5 worm cellular contexts compared by ENCODE assay signal in the genomic region with DNA sequence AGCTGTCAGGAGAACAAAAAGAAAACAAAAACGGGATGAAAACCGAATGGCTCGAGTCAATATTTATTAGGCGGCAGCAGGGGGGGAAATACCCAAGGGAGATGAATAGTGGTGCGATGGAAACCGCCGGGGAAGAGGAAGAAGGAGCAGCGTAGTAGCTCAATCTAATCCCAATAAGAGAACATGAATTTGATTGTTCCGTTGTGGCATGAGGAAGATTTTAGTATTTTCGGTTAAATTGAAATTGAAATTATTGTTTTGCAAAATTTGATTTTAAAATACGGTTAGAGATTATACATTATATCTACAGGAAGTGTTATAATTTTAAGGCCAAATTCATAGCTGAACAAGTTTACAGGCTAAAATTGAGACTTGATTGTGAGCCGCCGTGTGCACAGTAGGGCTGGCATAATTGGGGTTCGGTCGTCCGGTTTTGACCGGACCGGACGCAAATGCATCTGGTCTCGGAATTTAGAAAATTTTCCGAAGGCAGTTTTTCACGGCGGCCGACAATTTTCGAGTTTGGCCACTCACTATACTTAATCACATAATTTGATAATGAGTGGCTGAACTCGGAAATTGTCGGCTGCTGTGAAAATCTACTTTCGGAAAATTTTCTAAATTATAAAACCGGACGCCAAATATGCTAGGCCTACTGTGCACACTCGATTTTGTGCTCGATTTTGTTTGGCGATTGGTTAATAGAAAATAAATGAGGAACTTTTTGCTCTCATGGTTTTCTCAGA.
A peak's percentile ranks its signal among the peaks of the same experiment; 100 is the strongest.
TF ChIP-seq lines count a peak whose summit lies in the region.

No protein-coding gene starts in this region.

TF ChIP-seq in whole organism, L1 larva, 84 proteins besides CTCF, POLR2A, EP300 and RAD21:
- TF ChIP-seq efl-1 (optimal IDR thresholded peaks at IDR 0.05; lab: Kevin White, UChicago): no peak
- TF ChIP-seq efl-1 (GFP tag; optimal IDR thresholded peaks at IDR 0.05 in 1 of 2; lab: Kevin White, UChicago): no peak
- no peak for TF ChIP-seq elt-3 (tag; optimal IDR thresholded peaks at IDR 0.05; lab: Kevin White, UChicago)
- TF ChIP-seq lin-14 (GFP tag; optimal IDR thresholded peaks at IDR 0.05; lab: Kevin White, UChicago): peak; percentile 40
- TF ChIP-seq sptf-1 (tag; optimal IDR thresholded peaks at IDR 0.05; lab: Kevin White, UChicago): no peak
- no peak for TF ChIP-seq unc-98 (GFP tag; IDR thresholded peaks at IDR 0.05; lab: Robert Waterston, UW)
- TF ChIP-seq sup-37 (GFP tag; optimal IDR thresholded peaks at IDR 0.05; lab: Kevin White, UChicago): no peak
- TF ChIP-seq F16B12.6 (tag; optimal IDR thresholded peaks at IDR 0.05; lab: Kevin White, UChicago): no peak
- TF ChIP-seq snpc-4 (tag; optimal IDR thresholded peaks at IDR 0.05; lab: Kevin White, UChicago): peak; percentile 70
- no peak for TF ChIP-seq aha-1 (tag; optimal IDR thresholded peaks at IDR 0.05; lab: Kevin White, UChicago)

TF ChIP-seq in whole organism, L2 larva, 48 proteins besides CTCF, POLR2A, EP300 and RAD21:
- TF ChIP-seq nhr-23 (tag; optimal IDR thresholded peaks at IDR 0.05; lab: Kevin White, UChicago): no peak
- peak; percentile 2 for TF ChIP-seq snpc-4 (tag; optimal IDR thresholded peaks at IDR 0.05; lab: Kevin White, UChicago)

TF ChIP-seq in whole organism, late embryonic, 69 proteins besides CTCF, POLR2A, EP300 and RAD21:
- TF ChIP-seq unc-42 (tag; optimal IDR thresholded peaks at IDR 0.05; lab: Kevin White, UChicago) (peak; percentile 83), hlh-8 (tag; optimal IDR thresholded peaks at IDR 0.05; lab: Kevin White, UChicago) (no peak)

TF ChIP-seq in whole organism, mixed stage, embryonic, 35 proteins besides CTCF, POLR2A, EP300 and RAD21:
- TF ChIP-seq cnd-1 (tag; optimal IDR thresholded peaks at IDR 0.05; lab: Kevin White, UChicago) (no peak), ces-1 (GFP tag; optimal IDR thresholded peaks at IDR 0.05; lab: Kevin White, UChicago) (peak; percentile 80)

TF ChIP-seq in whole organism, young adult, 124 proteins besides CTCF, POLR2A, EP300 and RAD21:
- TF ChIP-seq ceh-58 (GFP tag; IDR thresholded peaks at IDR 0.05; lab: Robert Waterston, UW): no peak
- TF ChIP-seq hmg-1.2 (GFP tag; IDR thresholded peaks at IDR 0.05; lab: Robert Waterston, UW): 0 out of 2 replicates have a peak, but pooled peaks have one; percentile 4
- TF ChIP-seq snpc-4 (GFP tag; optimal IDR thresholded peaks at IDR 0.05; lab: Kevin White, UChicago): peak; percentile 24
- peak in 3 of 4 experiments; percentile 26 to 89 (median 83) for TF ChIP-seq snpc-4 (tag; optimal IDR thresholded peaks at IDR 0.05; lab: Kevin White, UChicago)
- no peak for TF ChIP-seq F23B12.7 (tag; optimal IDR thresholded peaks at IDR 0.05; lab: Kevin White, UChicago; ENCODE audit: insufficient read depth)
- no peak for TF ChIP-seq sdz-38 (tag; optimal IDR thresholded peaks at IDR 0.05; lab: Kevin White, UChicago)

Comparison
In these comparisons a context has a peak if more than half of its experiments do, and no peak if none do; other contexts are left out.
1. Of the 8 proteins assayed by ChIP-seq in both whole organism, young adult and whole organism, L1 larva: peak only in whole organism, young adult: none; only in whole organism, L1 larva: none; in both: snpc-4; in neither: 7.